Fruit fly (Drosophila melanogaster) whole organism: ENCODE data around the gene CG17195.

Experiments
- CG8478 ChIP-seq: fragments of >200 bp; optimal IDR thresholded peaks from 2 replicates; lab custom pipeline; 2018; ENCODE audit warnings: inconsistent platforms
- Dll ChIP-seq: fragments of >200 bp; optimal IDR thresholded peaks from 2 replicates; lab custom pipeline; 2017
- EcR ChIP-seq, 2 experiments: fragments of >200 bp; optimal IDR thresholded peaks; 2 replicates each; lab custom pipeline; 2017; ENCODE audit warnings: missing biosample characterization in 2 of 2, missing genetic modification characterization in 2 of 2, missing genetic modification reagents in 2 of 2
- pan ChIP-seq: fragments of >200 bp; optimal IDR thresholded peaks from 2 replicates; lab custom pipeline; 2017
- psq ChIP-seq: fragments of >200 bp; optimal IDR thresholded peaks from 2 replicates; lab custom pipeline; 2017
- usp ChIP-seq: fragments of >200 bp; optimal IDR thresholded peaks from 2 replicates; lab custom pipeline; 2017; ENCODE audit warnings: missing biosample characterization, missing genetic modification characterization, mixed read lengths

Gene CG17195

dm6 chr3R:25777098-25777497, at the start of gene CG17195:
CG17195 (minus strand) TSS chr3R:25777198.
- no peak for TF ChIP-seq usp (GFP tag; lab: Kevin White, UChicago)
- no peak for TF ChIP-seq pan (lab: Kevin White, UChicago)
- no peak for TF ChIP-seq EcR (GFP tag; optimal IDR thresholded peaks at IDR 0.05; lab: Kevin White, UChicago)
- no peak for TF ChIP-seq Dll
- no peak for TF ChIP-seq psq
- TF ChIP-seq CG8478 (lab: Kevin White, UChicago) = no peak

dm6 chr3R:25815179-25815578, 38.2 kb upstream of the CG17195 start, which contains the start of gene CG14354:
CG14354 (plus strand) TSS chr3R:25815479.
- TF ChIP-seq usp (GFP tag; lab: Kevin White, UChicago) = no peak
- TF ChIP-seq CG8478 (lab: Kevin White, UChicago) = no peak
- TF ChIP-seq psq = no peak
- no peak for TF ChIP-seq Dll
- TF ChIP-seq pan (lab: Kevin White, UChicago) = no peak
- TF ChIP-seq EcR (GFP tag; optimal IDR thresholded peaks at IDR 0.05; lab: Kevin White, UChicago) = no peak

- no peak for TF ChIP-seq usp (GFP tag; lab: Kevin White, UChicago)
- TF ChIP-seq pan (lab: Kevin White, UChicago) = no peak
- TF ChIP-seq psq = no peak
- no peak for TF ChIP-seq Dll
- TF ChIP-seq EcR (GFP tag; optimal IDR thresholded peaks at IDR 0.05; lab: Kevin White, UChicago) = no peak
- TF ChIP-seq CG8478 (lab: Kevin White, UChicago) = no peak
Measured at dm6 chr3R:25811611-25812010, 34.6 kb upstream of the CG17195 start, which contains the start of the genes Acam and CG17770. Acam (plus strand) TSS chr3R:25811911. CG17770 (plus strand) TSS chr3R:25811911.

- TF ChIP-seq usp (GFP tag; lab: Kevin White, UChicago) = no peak
- TF ChIP-seq psq = no peak
- no peak for TF ChIP-seq CG8478 (lab: Kevin White, UChicago)
- no peak for TF ChIP-seq Dll
Measured at dm6 chr3R:25810796-25811195, 33.8 kb upstream of the CG17195 start, which contains the start of gene CG5024. CG5024 (plus strand) TSS chr3R:25811096.

dm6 chr3R:25806145-25806544, 29.1 kb upstream of the CG17195 start, which contains the start of gene BG642167:
BG642167 (plus strand) TSS chr3R:25806445.
- no peak for TF ChIP-seq pan (lab: Kevin White, UChicago)
- no peak for TF ChIP-seq EcR (GFP tag; optimal IDR thresholded peaks at IDR 0.05; lab: Kevin White, UChicago)
- no peak for TF ChIP-seq Dll
- no peak for TF ChIP-seq usp (GFP tag; lab: Kevin White, UChicago)
- no peak for TF ChIP-seq psq
- no peak for TF ChIP-seq CG8478 (lab: Kevin White, UChicago)

dm6 chr3R:25791807-25792206, 14.8 kb upstream of the CG17195 start:
- TF ChIP-seq CG8478 (lab: Kevin White, UChicago) (no peak), Dll (no peak), usp (GFP tag; lab: Kevin White, UChicago) (no peak), pan (lab: Kevin White, UChicago) (no peak), psq (no peak), EcR (GFP tag; optimal IDR thresholded peaks at IDR 0.05; lab: Kevin White, UChicago) (no peak)

dm6 chr3R:25790371-25790770, 13.4 kb upstream of the CG17195 start, which contains the start of gene CG31093:
CG31093 (minus strand) TSS chr3R:25790471.
- TF ChIP-seq Dll (no peak), pan (lab: Kevin White, UChicago) (no peak), EcR (GFP tag; optimal IDR thresholded peaks at IDR 0.05; lab: Kevin White, UChicago) (no peak), usp (GFP tag; lab: Kevin White, UChicago) (no peak), CG8478 (lab: Kevin White, UChicago) (no peak), psq (no peak)

dm6 chr3R:25789355-25789754, 12.4 kb upstream of the CG17195 start, which contains the start of gene CG31380:
CG31380 (minus strand) TSS chr3R:25789455.
- TF ChIP-seq EcR (GFP tag; optimal IDR thresholded peaks at IDR 0.05; lab: Kevin White, UChicago) (no peak), usp (GFP tag; lab: Kevin White, UChicago) (no peak), Dll (no peak), pan (lab: Kevin White, UChicago) (no peak), CG8478 (lab: Kevin White, UChicago) (no peak), psq (no peak)

dm6 chr3R:25787198-25787597, 10.2 kb upstream of the CG17195 start, which contains the start of gene CG4960:
CG4960 (minus strand) TSS chr3R:25787298.
- TF ChIP-seq psq (no peak), EcR (GFP tag; optimal IDR thresholded peaks at IDR 0.05; lab: Kevin White, UChicago) (no peak), pan (lab: Kevin White, UChicago) (no peak), Dll (no peak), usp (GFP tag; lab: Kevin White, UChicago) (no peak), CG8478 (lab: Kevin White, UChicago) (no peak)

- TF ChIP-seq EcR (GFP tag; optimal IDR thresholded peaks at IDR 0.05; lab: Kevin White, UChicago) = no peak
- no peak for TF ChIP-seq CG8478 (lab: Kevin White, UChicago)
- TF ChIP-seq pan (lab: Kevin White, UChicago) = no peak
- no peak for TF ChIP-seq usp (GFP tag; lab: Kevin White, UChicago)
- no peak for TF ChIP-seq psq
- no peak for TF ChIP-seq Dll
Measured at dm6 chr3R:25782855-25783424, 5.9 kb upstream of the CG17195 start.

dm6 chr3R:25778205-25778604, 1.2 kb upstream of the CG17195 start, which contains the start of gene CG4956:
CG4956 (minus strand) TSS chr3R:25778305.
- no peak for TF ChIP-seq EcR (GFP tag; optimal IDR thresholded peaks at IDR 0.05; lab: Kevin White, UChicago)
- TF ChIP-seq pan (lab: Kevin White, UChicago) = no peak
- TF ChIP-seq CG8478 (lab: Kevin White, UChicago) = no peak
- TF ChIP-seq Dll = no peak
- TF ChIP-seq psq = no peak
- TF ChIP-seq usp (GFP tag; lab: Kevin White, UChicago) = no peak

dm6 chr3R:25776137-25776536, 861 bp downstream of the CG17195 start, which contains the start of gene CG17196:
CG17196 (minus strand) TSS chr3R:25776237.
- TF ChIP-seq CG8478 (lab: Kevin White, UChicago) = no peak
- no peak for TF ChIP-seq EcR (GFP tag; optimal IDR thresholded peaks at IDR 0.05; lab: Kevin White, UChicago)
- TF ChIP-seq usp (GFP tag; lab: Kevin White, UChicago) = no peak
- no peak for TF ChIP-seq Dll
- TF ChIP-seq pan (lab: Kevin White, UChicago) = no peak
- TF ChIP-seq psq = no peak
